Fruit fly (Drosophila melanogaster) S2 (cell line): ENCODE data around the gene CG6652.

Experiments
- CG8478 ChIP-seq: fragments of >200 bp; optimal IDR thresholded peaks from 2 replicates; lab custom pipeline; 2018
- CTCF ChIP-seq, 2 experiments: fragments of >200 bp; optimal IDR thresholded peaks; 2 replicates each; lab custom pipeline; 2018

Gene CG6652

DNA sequence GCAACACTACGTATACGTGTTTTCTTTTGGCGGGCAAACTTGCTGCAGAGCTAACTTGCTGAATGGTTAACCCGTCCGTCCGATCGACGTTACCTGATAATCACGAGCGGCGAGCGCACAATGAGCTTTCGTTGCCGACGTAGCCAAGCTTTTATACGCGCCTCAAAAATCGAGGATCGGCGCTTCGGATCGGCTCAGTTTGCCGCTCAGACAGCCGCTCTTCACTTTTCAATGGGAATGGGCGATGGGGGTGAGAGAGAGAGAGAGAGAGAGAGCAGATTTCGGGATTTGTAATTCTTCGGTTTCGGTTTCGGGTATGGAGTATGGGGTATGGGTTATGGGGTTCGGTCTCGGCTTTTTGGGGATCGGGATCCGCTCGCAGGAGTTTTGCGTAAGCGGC is 9.3 kb upstream of the CG6652 start, which contains the start of gene Ilp8:
Gene Ilp8 (minus strand): TSS at position 110 of the 400 bp plus-strand sequence.
- no peak for TF ChIP-seq CTCF (optimal IDR thresholded peaks at IDR 0.05; lab: Kevin White, UChicago)
- no peak for TF ChIP-seq CG8478 (lab: Kevin White, UChicago)

DNA sequence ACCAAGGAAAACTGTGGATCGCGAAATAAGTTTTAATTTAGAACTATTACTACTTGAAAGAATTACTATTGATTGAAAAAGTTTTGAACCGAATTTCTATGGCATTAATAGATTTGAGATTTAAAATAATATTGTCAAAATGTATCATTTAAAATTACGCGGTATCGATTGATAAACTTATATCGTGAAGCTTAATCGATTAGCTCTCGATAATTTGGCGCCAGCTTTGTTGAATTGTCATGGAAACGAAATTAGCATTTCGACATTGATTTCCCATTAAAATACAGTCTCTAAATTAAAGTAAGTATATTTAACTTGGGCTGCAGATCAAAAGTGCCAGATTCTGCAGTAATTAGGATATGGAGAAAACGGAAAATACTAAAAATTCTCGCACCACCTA is 4.7 kb upstream of the CG6652 start, which contains the start of gene CG7730:
Gene CG7730 (plus strand): TSS at position 206 of the 400 bp plus-strand sequence.
- TF ChIP-seq CTCF (optimal IDR thresholded peaks at IDR 0.05; lab: Kevin White, UChicago) (no peak), CG8478 (lab: Kevin White, UChicago) (no peak)

DNA sequence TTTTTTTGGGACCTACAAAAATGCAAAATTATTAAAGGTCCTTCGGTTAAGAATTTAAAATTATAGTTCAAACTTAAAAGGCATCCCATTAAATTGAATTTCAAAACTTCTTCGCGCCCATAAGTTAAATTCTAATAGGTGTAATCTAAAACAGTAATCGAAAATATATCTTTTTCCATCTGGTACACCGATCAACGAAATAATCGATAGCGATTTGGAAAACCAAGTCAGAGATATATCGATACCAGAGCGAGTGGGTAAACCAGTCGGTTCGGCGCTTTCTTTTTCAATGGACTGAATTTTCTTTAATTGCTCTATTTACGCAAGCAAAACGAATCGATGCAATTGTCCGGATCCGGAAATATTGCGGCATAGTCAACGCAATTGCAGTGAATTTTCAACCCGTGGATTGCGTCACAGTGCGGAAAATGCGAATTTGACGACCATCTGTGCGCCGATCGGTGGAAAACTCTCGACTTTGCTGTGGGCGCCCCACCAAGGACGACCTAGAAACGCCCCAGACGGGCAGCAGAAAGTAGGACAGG is 1.5 kb upstream of the CG6652 start, which contains the start of gene Fit2:
Gene Fit2 (plus strand): TSS at position 234 of the 545 bp plus-strand sequence.
- TF ChIP-seq CTCF (optimal IDR thresholded peaks at IDR 0.05; lab: Kevin White, UChicago) (no peak), CG8478 (lab: Kevin White, UChicago) (no peak)

dm6 chr3L:17023641-17024040 is 985 bp upstream of the CG6652 start, which contains the start of gene a10:
Gene a10, minus strand, starts transcription at chr3L:17023741.
- TF ChIP-seq CG8478 (lab: Kevin White, UChicago) = no peak
- TF ChIP-seq CTCF (optimal IDR thresholded peaks at IDR 0.05; lab: Kevin White, UChicago) = no peak

dm6 chr3L:17016576-17016917 is 6.1 kb downstream of the CG6652 start:
- TF ChIP-seq CTCF (optimal IDR thresholded peaks at IDR 0.05; lab: Kevin White, UChicago) (no peak), CG8478 (lab: Kevin White, UChicago) (no peak)

dm6 chr3L:17015663-17016575 is 6.7 kb downstream of the CG6652 start, which contains the start of the genes CG6664 and CG7728:
Gene CG6664, minus strand, starts transcription at chr3L:17016180.
Gene CG7728, plus strand, starts transcription at chr3L:17016536.
- TF ChIP-seq CTCF (optimal IDR thresholded peaks at IDR 0.05; lab: Kevin White, UChicago) = no peak
- no peak for TF ChIP-seq CG8478 (lab: Kevin White, UChicago)

DNA sequence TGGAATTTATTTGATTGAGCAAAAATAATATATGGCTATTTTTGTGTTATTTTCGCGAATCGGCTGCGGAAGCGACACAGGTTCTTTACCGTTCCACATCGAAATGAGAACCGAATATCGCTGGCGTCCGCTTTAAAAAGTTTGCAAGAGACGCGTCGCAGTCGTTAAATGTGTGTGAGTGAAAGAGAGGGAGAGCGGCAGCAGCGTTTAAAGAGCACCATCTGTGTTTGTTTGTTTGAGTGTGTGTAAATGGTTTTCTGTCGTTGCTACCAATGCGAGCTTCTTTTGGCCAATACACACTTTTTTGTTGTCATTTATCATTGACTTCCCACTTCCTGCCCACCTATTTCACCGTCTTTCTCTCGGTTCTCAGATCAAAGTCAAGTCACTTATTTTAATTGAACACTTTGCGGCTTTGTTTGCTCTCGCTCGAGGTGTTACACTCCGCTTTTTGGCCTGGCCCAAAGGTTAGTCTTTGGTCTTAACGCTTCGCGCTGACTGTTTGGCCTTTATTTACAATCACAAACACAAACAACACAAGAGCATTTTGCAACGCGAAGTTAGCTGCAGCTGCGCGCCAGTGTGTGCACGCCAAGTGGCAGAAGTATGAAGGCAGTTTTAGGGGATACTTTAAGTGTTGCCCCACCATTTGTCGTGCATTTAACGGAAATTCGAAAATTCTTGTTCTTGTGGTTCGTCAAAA is 10.5 kb downstream of the CG6652 start, which contains the start of gene CG3764:
Gene CG3764 (minus strand): TSS at position 549 of the 703 bp plus-strand sequence.
- TF ChIP-seq CG8478 (lab: Kevin White, UChicago) (no peak), CTCF (optimal IDR thresholded peaks at IDR 0.05; lab: Kevin White, UChicago) (peak in 1 of 2 experiments; percentile 27)

DNA sequence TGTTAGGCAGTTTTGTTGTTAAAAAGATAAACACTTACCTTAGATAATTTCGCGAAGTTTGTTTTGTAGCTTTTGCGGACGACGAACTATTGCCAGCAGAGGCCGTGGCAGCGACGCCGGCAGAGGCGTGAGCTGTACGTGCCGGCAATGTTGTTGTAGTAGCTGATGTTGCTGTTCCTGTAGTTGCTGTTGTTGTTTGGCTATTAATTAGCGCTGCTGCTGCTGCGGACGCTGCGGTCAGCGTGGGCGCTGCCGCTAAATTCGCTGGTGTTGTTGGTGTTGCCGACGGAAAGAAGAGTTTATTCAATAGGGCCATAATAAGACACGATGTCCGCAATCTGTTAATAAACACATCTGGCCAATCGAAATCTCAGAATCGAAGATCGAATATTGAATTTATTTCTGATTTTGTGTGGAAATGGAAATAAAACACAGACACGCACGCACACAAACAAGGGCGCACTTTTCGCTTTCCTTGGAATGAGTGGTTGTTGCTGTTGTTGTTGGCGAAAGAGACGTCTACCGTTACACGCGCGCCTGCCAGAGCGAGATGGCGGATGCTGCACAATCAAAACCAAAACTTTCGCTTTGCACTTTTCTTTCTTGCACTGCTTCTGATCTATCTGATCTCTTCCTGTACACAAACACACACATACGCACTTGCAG is 11.2 kb downstream of the CG6652 start:
- TF ChIP-seq CG8478 (lab: Kevin White, UChicago) = no peak
- no peak for TF ChIP-seq CTCF (optimal IDR thresholded peaks at IDR 0.05; lab: Kevin White, UChicago)

dm6 chr3L:17010492-17011303 is 12.0 kb downstream of the CG6652 start:
- TF ChIP-seq CTCF (optimal IDR thresholded peaks at IDR 0.05; lab: Kevin White, UChicago) = no peak
- TF ChIP-seq CG8478 (lab: Kevin White, UChicago) = no peak

dm6 chr3L:17009715-17010491 is 12.8 kb downstream of the CG6652 start:
- no peak for TF ChIP-seq CTCF (optimal IDR thresholded peaks at IDR 0.05; lab: Kevin White, UChicago)
- TF ChIP-seq CG8478 (lab: Kevin White, UChicago) = no peak

DNA sequence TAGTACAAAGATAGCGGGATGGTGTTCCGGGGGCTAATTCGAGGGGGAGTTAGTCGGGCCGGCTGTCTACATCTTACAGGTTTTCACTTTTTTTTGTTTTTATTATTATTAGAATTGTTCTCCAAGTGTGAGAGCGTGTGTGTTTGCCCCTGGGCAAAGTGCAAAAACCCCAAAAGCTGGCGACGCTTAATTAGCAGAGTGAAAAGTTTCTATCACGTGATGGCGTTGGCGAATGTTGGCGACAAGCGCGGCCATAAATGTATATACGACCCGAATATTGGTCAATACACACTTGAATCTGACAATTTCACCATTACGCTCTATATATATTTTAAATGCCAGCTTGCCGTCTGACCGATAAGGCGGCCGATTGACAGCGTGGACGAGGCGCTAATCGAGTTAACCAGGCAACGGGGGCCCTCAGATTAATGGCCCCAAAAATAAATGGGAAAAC is 13.7 kb downstream of the CG6652 start:
- no peak for TF ChIP-seq CG8478 (lab: Kevin White, UChicago)
- no peak for TF ChIP-seq CTCF (optimal IDR thresholded peaks at IDR 0.05; lab: Kevin White, UChicago)

DNA sequence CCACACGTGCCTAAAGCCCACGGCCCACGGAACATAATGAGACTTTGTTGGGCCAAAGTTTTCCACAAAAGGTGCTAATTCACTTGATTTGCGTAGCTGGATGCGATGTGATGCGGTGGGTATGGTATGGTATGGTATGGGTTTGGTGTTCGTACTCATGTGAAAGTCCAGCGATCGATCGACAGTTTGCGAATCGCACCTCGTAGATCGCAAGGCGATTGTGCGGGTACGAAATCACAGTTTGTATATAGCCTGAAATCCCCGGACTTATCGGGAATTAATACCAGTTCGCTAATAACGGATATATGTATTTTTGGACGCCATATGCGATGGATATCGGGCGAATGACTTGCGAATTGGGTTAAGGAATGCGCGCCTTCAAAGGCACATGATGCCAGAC is 14.7 kb downstream of the CG6652 start:
- no peak for TF ChIP-seq CTCF (optimal IDR thresholded peaks at IDR 0.05; lab: Kevin White, UChicago)
- TF ChIP-seq CG8478 (lab: Kevin White, UChicago) = no peak
